Worm (Caenorhabditis elegans): Measurements from ENCODE around the gene unc-116.
A peak's percentile ranks its signal among the peaks of the same experiment; 100 is the strongest.

unc-116 gene

DNA sequence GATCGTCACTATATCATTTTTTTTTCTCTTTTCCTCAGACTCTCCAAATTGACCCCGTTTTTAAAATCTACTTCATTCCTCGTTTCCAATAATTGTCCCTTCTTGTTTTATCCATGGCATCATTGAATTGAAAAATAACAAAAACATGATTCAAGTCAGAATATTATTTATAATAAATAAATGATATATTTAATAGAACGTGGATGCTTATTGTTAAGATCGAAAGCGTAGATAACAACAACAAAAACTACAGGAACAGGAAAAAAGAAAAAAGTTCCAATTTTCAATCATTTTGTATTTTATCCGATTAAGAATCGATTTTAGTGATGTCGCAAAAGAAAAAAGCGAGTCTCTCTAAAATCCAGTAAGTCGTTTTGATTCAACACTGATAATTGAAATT, 42.6 kb downstream of the unc-116 start, which contains the start of gene F10E9.2:
Gene F10E9.2, plus strand, starts transcription at position 301 of the 400 bp plus-strand sequence.
- no peak for TF ChIP-seq tbx-9 (tag; optimal IDR thresholded peaks at IDR 0.05; ENCODE audit: borderline replicate concordance)
- TF ChIP-seq unc-130 (GFP tag; optimal IDR thresholded peaks at IDR 0.05): no peak
- TF ChIP-seq F39B2.1 (GFP tag; IDR thresholded peaks at IDR 0.05): no peak
- TF ChIP-seq F52B5.7 (tag; optimal IDR thresholded peaks at IDR 0.05): no peak
- TF ChIP-seq fkh-3 (tag; optimal IDR thresholded peaks at IDR 0.05): no peak
- TF ChIP-seq lin-35 (GFP tag; optimal IDR thresholded peaks at IDR 0.05): no peak
- TF ChIP-seq mcd-1 (GFP tag; IDR thresholded peaks at IDR 0.05): no peak

DNA sequence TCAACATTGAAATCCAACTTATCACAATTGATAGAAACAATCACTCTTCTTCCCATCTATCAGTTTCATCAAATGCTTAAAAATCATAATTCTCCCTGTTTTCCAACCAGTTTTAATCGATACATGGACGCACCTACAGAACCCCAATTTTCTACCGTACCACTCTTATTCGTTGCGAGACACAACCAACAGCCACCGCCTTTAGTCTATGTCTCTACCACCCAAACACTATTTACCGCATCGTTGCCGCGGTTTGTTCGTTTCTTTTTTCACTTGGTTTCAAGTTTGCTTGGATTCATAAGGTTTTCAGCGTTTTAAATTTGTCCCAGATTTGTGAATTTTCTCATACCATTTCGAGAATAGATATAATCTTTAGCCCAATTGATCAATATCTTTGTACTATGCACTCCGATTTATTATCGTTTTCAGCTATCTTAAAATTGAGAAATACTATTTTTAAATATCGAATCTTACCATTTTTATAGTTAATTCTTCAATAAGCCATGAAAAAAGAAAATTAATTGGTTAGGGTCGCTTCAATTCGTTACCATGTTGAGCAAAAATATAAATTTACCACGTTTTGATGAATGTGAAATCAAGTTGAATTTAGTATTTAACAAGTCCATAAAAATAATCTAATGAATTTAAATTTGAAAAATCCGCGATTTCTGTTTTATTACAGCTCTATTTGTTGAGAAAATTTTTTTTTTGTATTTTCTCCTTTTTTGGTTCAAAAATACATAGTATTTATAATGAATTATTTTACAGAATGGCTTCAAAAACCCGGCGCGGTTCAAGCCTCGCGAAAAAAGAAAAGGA, 44.5 kb downstream of the unc-116 start, which contains the start of gene F10E9.3:
Gene F10E9.3, plus strand, starts transcription at position 769 of the 819 bp plus-strand sequence.
- TF ChIP-seq Y67H2A.10 (GFP tag; conservative IDR thresholded peaks at IDR 0.05) (no peak), F33H1.4 (GFP tag; IDR thresholded peaks at IDR 0.05) (0 out of 2 replicates have a peak, but pooled peaks have one; percentile 12)

DNA sequence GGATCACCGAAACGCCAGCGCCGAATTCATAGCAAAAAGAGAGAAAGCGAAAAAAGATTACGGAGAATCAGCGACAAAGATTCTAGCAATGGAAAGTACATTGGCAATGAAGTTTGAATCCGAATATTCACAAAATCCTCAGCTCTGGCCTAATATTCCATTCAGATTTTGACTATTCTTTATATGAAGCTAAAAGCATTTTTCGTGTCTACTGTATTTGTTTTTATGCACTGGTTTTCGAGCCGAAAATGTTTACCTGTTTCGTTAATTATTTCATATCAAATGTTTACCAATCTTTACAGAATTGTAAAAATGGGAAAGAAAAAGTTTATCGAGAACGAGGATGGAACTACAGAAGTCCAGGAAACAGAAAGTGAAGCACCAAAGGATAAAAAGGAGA, 46.7 kb downstream of the unc-116 start, which contains the start of gene F10E9.4:
Gene F10E9.4, plus strand, starts transcription at position 301 of the 400 bp plus-strand sequence.
- TF ChIP-seq ceh-91 (GFP tag; IDR thresholded peaks at IDR 0.05): no peak
- TF ChIP-seq lin-54 (GFP tag; optimal IDR thresholded peaks at IDR 0.05): no peak
- TF ChIP-seq nfyb-1 (GFP tag; IDR thresholded peaks at IDR 0.05): no peak
- no peak for TF ChIP-seq tbx-9 (tag; optimal IDR thresholded peaks at IDR 0.05; ENCODE audit: borderline replicate concordance)
- no peak for TF ChIP-seq hsf-1 (GFP tag; IDR thresholded peaks at IDR 0.05)
- TF ChIP-seq dpl-1 (GFP tag; optimal IDR thresholded peaks at IDR 0.05): no peak
- no peak for TF ChIP-seq F52B5.7 (tag; optimal IDR thresholded peaks at IDR 0.05)
- no peak for TF ChIP-seq ceh-40 (GFP tag; IDR thresholded peaks at IDR 0.05)
- no peak for TF ChIP-seq hrde-1 (tag; optimal IDR thresholded peaks at IDR 0.05; ENCODE audit: borderline replicate concordance)
- TF ChIP-seq tbp1 (GFP tag; optimal IDR thresholded peaks at IDR 0.05): no peak
- no peak for TF ChIP-seq snpc-3.4 (tag; optimal IDR thresholded peaks at IDR 0.05)

DNA sequence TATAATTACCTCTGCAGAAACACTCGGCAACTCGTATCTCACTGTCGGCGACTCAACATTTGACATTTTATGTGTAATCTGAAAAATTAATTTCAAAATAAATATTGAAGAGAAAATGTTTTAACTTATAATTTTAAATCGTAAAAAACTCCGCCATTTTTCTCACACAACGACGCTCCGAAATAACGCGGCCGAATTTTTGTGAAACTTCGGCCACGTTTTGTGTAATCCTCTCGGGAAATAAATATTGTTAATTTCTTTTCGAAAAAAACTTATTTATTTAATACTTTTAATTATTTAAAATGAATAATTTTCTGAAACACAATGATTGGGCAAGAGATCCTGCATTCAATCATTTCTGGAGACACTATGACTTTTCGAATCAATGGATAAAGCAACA, 47.6 kb downstream of the unc-116 start, which contains the start of the genes F10E9.7 and F10E9.5:
Gene F10E9.7, minus strand, starts transcription at position 86 of the 400 bp plus-strand sequence.
Gene F10E9.5, plus strand, starts transcription at position 237 of the 400 bp plus-strand sequence.
- no peak for TF ChIP-seq ceh-79 (tag; optimal IDR thresholded peaks at IDR 0.05)
- peak; percentile 67 for TF ChIP-seq F23B12.7 (tag; optimal IDR thresholded peaks at IDR 0.05; ENCODE audit: insufficient read depth)
- TF ChIP-seq F57C9.4 (tag; optimal IDR thresholded peaks at IDR 0.05): peak; percentile 8
- peak; percentile 96 for TF ChIP-seq ZK185.1 (tag; optimal IDR thresholded peaks at IDR 0.05; ENCODE audit: poor library complexity, severe bottlenecking)
- no peak for TF ChIP-seq Y56A3A.18 (GFP tag; IDR thresholded peaks at IDR 0.05)
- peak; percentile 73 for TF ChIP-seq B0019.2 (GFP tag; conservative IDR thresholded peaks at IDR 0.05)
- peak; percentile 87 for TF ChIP-seq dox-1 (GFP tag; IDR thresholded peaks at IDR 0.05)
- TF ChIP-seq F10E7.11 (tag; optimal IDR thresholded peaks at IDR 0.05): peak; percentile 76
- TF ChIP-seq atf-7 (tag; optimal IDR thresholded peaks at IDR 0.05): peak; percentile 76
- peak; percentile 61; the same call in 1 of the 2 replicates for TF ChIP-seq Y67H2A.10 (GFP tag; conservative IDR thresholded peaks at IDR 0.05)
- no peak for TF ChIP-seq hlh-26 (GFP tag; conservative IDR thresholded peaks at IDR 0.05)
- TF ChIP-seq ztf-6 (GFP tag; IDR thresholded peaks at IDR 0.05): peak; percentile 59; the same call in 1 of the 2 replicates
- no peak for TF ChIP-seq xnd-1 (tag; optimal IDR thresholded peaks at IDR 0.05)
- 0 out of 2 replicates have a peak, but pooled peaks have one; percentile 40 for TF ChIP-seq Y53G8AR.9 (GFP tag; conservative IDR thresholded peaks at IDR 0.05)
- TF ChIP-seq ceh-91 (GFP tag; IDR thresholded peaks at IDR 0.05): peak; percentile 70
- TF ChIP-seq F57A8.1 (GFP tag; optimal IDR thresholded peaks at IDR 0.05): peak; percentile 44
- TF ChIP-seq B0035.1 (tag; optimal IDR thresholded peaks at IDR 0.05): peak; percentile 45
- TF ChIP-seq rec-8 (tag; optimal IDR thresholded peaks at IDR 0.05): peak; percentile 14 to 92
- TF ChIP-seq efl-1 (GFP tag; optimal IDR thresholded peaks at IDR 0.05): peak; percentile 56
- peak; percentile 46 for TF ChIP-seq tlf-1 (GFP tag; optimal IDR thresholded peaks at IDR 0.05)
- TF ChIP-seq ztf-18 (tag; optimal IDR thresholded peaks at IDR 0.05): peak; percentile 22
- peak; percentile 13 for TF ChIP-seq F22D6.2 (tag; optimal IDR thresholded peaks at IDR 0.05)
- no peak for TF ChIP-seq pha-4 (tag; optimal IDR thresholded peaks at IDR 0.05)
- TF ChIP-seq hmg-20 (GFP tag; IDR thresholded peaks at IDR 0.05): 0 out of 2 replicates have a peak, but pooled peaks have one; percentile 30
